Worm (Caenorhabditis elegans) whole organism, L2 larva: ENCODE measurements around the gene F35A5.8.

Source experiments
- C34F6.9 ChIP-seq: fragments of 150-350 bp; optimal IDR thresholded peaks from 2 replicates; lab custom pipeline; 2014; ENCODE audit warnings: missing biosample characterization, missing genetic modification characterization
- F13H6.1 ChIP-seq: sonication (generic microtip); optimal IDR thresholded peaks from 2 replicates; lab custom pipeline; 2016; ENCODE audit warnings: missing genetic modification characterization, missing compliant biosample characterization
- R02D3.7 ChIP-seq: fragments of 150-350 bp; optimal IDR thresholded peaks from 2 replicates; lab custom pipeline; 2014; ENCODE audit warnings: missing biosample characterization, missing genetic modification characterization
- Y55F3AM.14 ChIP-seq: fragments of 200-800 bp; sonication (Bioruptor generic); optimal IDR thresholded peaks from 2 replicates; lab custom pipeline; 2018; ENCODE audit warnings: mild to moderate bottlenecking, missing genetic modification characterization, missing compliant biosample characterization
- ZK546.5 ChIP-seq: sonication (generic microtip); optimal IDR thresholded peaks from 2 replicates; lab custom pipeline; 2017; ENCODE audit warnings: missing biosample characterization, missing genetic modification characterization
- alr-1 ChIP-seq: fragments of 150-350 bp; optimal IDR thresholded peaks from 2 replicates; lab custom pipeline; 2014; ENCODE audit warnings: missing biosample characterization, missing genetic modification characterization
- aly-2 ChIP-seq: fragments of 150-350 bp; optimal IDR thresholded peaks from 2 replicates; lab custom pipeline; 2014; ENCODE audit warnings: missing biosample characterization, missing genetic modification characterization
- ama-1 ChIP-seq: fragments of 150-350 bp; optimal IDR thresholded peaks from 2 replicates; lab custom pipeline; 2018; ENCODE audit warnings: inconsistent platforms
- blmp-1 ChIP-seq: sonication (generic microtip); optimal IDR thresholded peaks from 2 replicates; lab custom pipeline; 2017; ENCODE audit warnings: missing genetic modification characterization, mild to moderate bottlenecking, missing compliant biosample characterization, antibody characterized with exemption, moderate library complexity; ENCODE audit not compliant: insufficient read depth
- ceh-16 ChIP-seq: fragments of 150-350 bp; optimal IDR thresholded peaks from 2 replicates; lab custom pipeline; 2014; ENCODE audit warnings: missing biosample characterization, missing genetic modification characterization
- ceh-82 ChIP-seq: fragments of 150-350 bp; optimal IDR thresholded peaks from 2 replicates; lab custom pipeline; 2014; ENCODE audit warnings: missing biosample characterization, missing genetic modification characterization
- crh-2 ChIP-seq: sonication (generic microtip); optimal IDR thresholded peaks from 2 replicates; lab custom pipeline; 2017; ENCODE audit warnings: missing biosample characterization, missing genetic modification characterization
- dmd-4 ChIP-seq: sonication (generic microtip); optimal IDR thresholded peaks from 2 replicates; lab custom pipeline; 2017; ENCODE audit warnings: missing biosample characterization, missing genetic modification characterization
- egl-27 ChIP-seq: sonication (generic microtip); optimal IDR thresholded peaks from 3 replicates; lab custom pipeline; 2017; ENCODE audit warnings: missing biosample characterization, missing genetic modification reagents, missing genetic modification characterization
- elt-1 ChIP-seq: fragments of 150-350 bp; optimal IDR thresholded peaks from 2 replicates; lab custom pipeline; 2014; ENCODE audit warnings: missing biosample characterization, missing genetic modification characterization
- elt-3 ChIP-seq: sonication (generic microtip); optimal IDR thresholded peaks from 2 replicates; lab custom pipeline; 2017; ENCODE audit warnings: missing biosample characterization, missing genetic modification characterization
- fos-1 ChIP-seq: fragments of 150-350 bp; optimal IDR thresholded peaks from 2 replicates; lab custom pipeline; 2014; ENCODE audit warnings: missing biosample characterization, missing genetic modification characterization
- gmeb-1 ChIP-seq: fragments of 150-350 bp; optimal IDR thresholded peaks from 2 replicates; lab custom pipeline; 2014; ENCODE audit warnings: missing biosample characterization, missing genetic modification characterization
- lin-11 ChIP-seq: fragments of 150-350 bp; sonication (generic microtip); optimal IDR thresholded peaks from 2 replicates; lab custom pipeline; 2014; ENCODE audit warnings: missing biosample characterization, missing genetic modification characterization, inconsistent platforms, mixed read lengths
- lin-13 ChIP-seq: fragments of 150-350 bp; optimal IDR thresholded peaks from 2 replicates; lab custom pipeline; 2014; ENCODE audit warnings: missing biosample characterization, missing genetic modification reagents, missing genetic modification characterization
- lin-39 ChIP-seq: fragments of 150-350 bp; optimal IDR thresholded peaks from 2 replicates; lab custom pipeline; 2014; ENCODE audit warnings: missing biosample characterization, missing genetic modification reagents, missing genetic modification characterization
- lsy-2 ChIP-seq, 2 experiments: fragments of 150-350 bp in 1 of 2; sonication (generic microtip) in 1 of 2; optimal IDR thresholded peaks; 2 replicates each; lab custom pipeline; 2014 to 2017; ENCODE audit warnings: missing biosample characterization in 2 of 2, missing genetic modification characterization in 2 of 2
- mab-5 ChIP-seq: fragments of 150-350 bp; optimal IDR thresholded peaks from 2 replicates; lab custom pipeline; 2014; ENCODE audit warnings: missing biosample characterization, missing genetic modification characterization
- mbf-1 ChIP-seq: sonication (generic microtip); optimal IDR thresholded peaks from 2 replicates; lab custom pipeline; 2017; ENCODE audit warnings: missing biosample characterization, missing genetic modification characterization
- mdl-1 ChIP-seq, 2 experiments: fragments of 150-350 bp in 1 of 2; sonication (generic microtip) in 1 of 2; optimal IDR thresholded peaks; 2 replicates each; lab custom pipeline; 2017; ENCODE audit warnings: missing biosample characterization in 2 of 2, missing genetic modification characterization in 2 of 2
- nhr-10 ChIP-seq: sonication (generic microtip); optimal IDR thresholded peaks from 2 replicates; lab custom pipeline; 2017; ENCODE audit warnings: missing biosample characterization, missing genetic modification characterization
- nhr-11 ChIP-seq: fragments of 150-350 bp; optimal IDR thresholded peaks from 2 replicates; lab custom pipeline; 2014; ENCODE audit warnings: missing biosample characterization, missing genetic modification characterization
- nhr-12 ChIP-seq: fragments of 150-350 bp; optimal IDR thresholded peaks from 2 replicates; lab custom pipeline; 2014; ENCODE audit warnings: missing biosample characterization, missing genetic modification characterization
- nhr-129 ChIP-seq: fragments of 150-350 bp; optimal IDR thresholded peaks from 2 replicates; lab custom pipeline; 2014; ENCODE audit warnings: missing biosample characterization, missing genetic modification characterization
- nhr-21 ChIP-seq: fragments of 150-350 bp; optimal IDR thresholded peaks from 2 replicates; lab custom pipeline; 2014; ENCODE audit warnings: missing biosample characterization, missing genetic modification characterization
- nhr-23 ChIP-seq: fragments of 150-350 bp; optimal IDR thresholded peaks from 2 replicates; lab custom pipeline; 2014; ENCODE audit warnings: missing biosample characterization, missing genetic modification reagents, missing genetic modification characterization
- nhr-237 ChIP-seq: fragments of 150-350 bp; optimal IDR thresholded peaks from 2 replicates; lab custom pipeline; 2014; ENCODE audit warnings: missing biosample characterization, missing genetic modification characterization
- nhr-25 ChIP-seq: fragments of 150-350 bp; sonication (generic microtip); optimal IDR thresholded peaks from 3 replicates; lab custom pipeline; 2014; ENCODE audit warnings: missing biosample characterization, missing genetic modification characterization
- nhr-6 ChIP-seq: fragments of 150-350 bp; optimal IDR thresholded peaks from 2 replicates; lab custom pipeline; 2014; ENCODE audit warnings: missing biosample characterization, missing genetic modification characterization
- nhr-77 ChIP-seq: fragments of 150-350 bp; optimal IDR thresholded peaks from 2 replicates; lab custom pipeline; 2014; ENCODE audit warnings: missing biosample characterization, missing genetic modification characterization
- peb-1 ChIP-seq: fragments of 150-350 bp; optimal IDR thresholded peaks from 2 replicates; lab custom pipeline; 2014; ENCODE audit warnings: missing biosample characterization, missing genetic modification characterization
- sem-4 ChIP-seq: fragments of 150-350 bp; optimal IDR thresholded peaks from 2 replicates; lab custom pipeline; 2014; ENCODE audit warnings: missing biosample characterization, missing genetic modification reagents, missing genetic modification characterization
- skn-1 ChIP-seq: sonication (generic microtip); optimal IDR thresholded peaks from 2 replicates; lab custom pipeline; 2017; ENCODE audit warnings: missing biosample characterization, missing genetic modification characterization
- sma-3 ChIP-seq: sonication (generic microtip); optimal IDR thresholded peaks from 2 replicates; lab custom pipeline; 2016; ENCODE audit warnings: missing genetic modification reagents, missing genetic modification characterization, missing compliant biosample characterization
- sma-9 ChIP-seq, 2 experiments: fragments of 150-350 bp in 1 of 2; sonication (generic microtip) in 1 of 2; optimal IDR thresholded peaks; 2 replicates each; lab custom pipeline; 2014 to 2016; ENCODE audit warnings: missing genetic modification characterization in 2 of 2, mild to moderate bottlenecking in 1 of 2, missing biosample characterization in 1 of 2, missing compliant biosample characterization in 1 of 2, missing genetic modification reagents in 1 of 2, moderate library complexity in 1 of 2
- snpc-4 ChIP-seq: fragments of 150-350 bp; optimal IDR thresholded peaks from 2 replicates; lab custom pipeline; 2014; ENCODE audit warnings: missing biosample characterization, missing genetic modification characterization
- unc-55 ChIP-seq: fragments of 150-350 bp; sonication (generic microtip); optimal IDR thresholded peaks from 3 replicates; lab custom pipeline; 2014; ENCODE audit warnings: missing biosample characterization, missing genetic modification reagents, missing genetic modification characterization
- unc-62 ChIP-seq: fragments of 150-350 bp; optimal IDR thresholded peaks from 2 replicates; lab custom pipeline; 2014; ENCODE audit warnings: missing biosample characterization, missing genetic modification reagents, missing genetic modification characterization
- zag-1 ChIP-seq: fragments of 150-350 bp; optimal IDR thresholded peaks from 2 replicates; lab custom pipeline; 2014; ENCODE audit warnings: missing biosample characterization, missing genetic modification characterization
- ztf-1 ChIP-seq: fragments of 200-800 bp; sonication (Bioruptor generic); conservative IDR thresholded peaks from 2 replicates; pipeline ENCODE4 v1.3.6; 2022; ENCODE audit warnings: missing genetic modification characterization, missing compliant biosample characterization
- ztf-11 ChIP-seq: sonication (generic microtip); optimal IDR thresholded peaks from 2 replicates; lab custom pipeline; 2017; ENCODE audit warnings: missing biosample characterization, missing genetic modification characterization
- ztf-4 ChIP-seq: fragments of 150-350 bp; optimal IDR thresholded peaks from 2 replicates; lab custom pipeline; 2014; ENCODE audit warnings: missing biosample characterization, missing genetic modification characterization

Gene F35A5.8

ce11 chrX:3835632-3836031 is 32.4 kb upstream of the F35A5.8 start:
- no peak for TF ChIP-seq dmd-4
- peak; percentile 38 for TF ChIP-seq nhr-25

- no peak for TF ChIP-seq nhr-77
- peak; percentile 14 for TF ChIP-seq egl-27 (tag; lab: Kevin White, UChicago)
- no peak for TF ChIP-seq nhr-237 (tag; lab: Kevin White, UChicago)
- peak; percentile 54 for TF ChIP-seq F13H6.1
- TF ChIP-seq nhr-129: peak; percentile 24
- no peak for TF ChIP-seq skn-1
- peak; percentile 39 for TF ChIP-seq sma-9 (GFP tag; optimal IDR thresholded peaks at IDR 0.05; lab: Kevin White, UChicago)
- TF ChIP-seq sma-9 (tag; optimal IDR thresholded peaks at IDR 0.05; lab: Kevin White, UChicago): no peak
- TF ChIP-seq, all 48 proteins: peak for 4
Observed at ce11 chrX:3833964-3834840, 30.9 kb upstream of the F35A5.8 start.

- TF ChIP-seq nhr-6 (tag; lab: Kevin White, UChicago) (no peak), alr-1 (tag; lab: Kevin White, UChicago) (no peak), nhr-237 (tag; lab: Kevin White, UChicago) (no peak), F13H6.1 (peak; percentile 47), R02D3.7 (tag; lab: Kevin White, UChicago) (no peak), mab-5 (no peak), elt-3 (tag; lab: Kevin White, UChicago) (no peak), skn-1 (no peak), peb-1 (tag; lab: Kevin White, UChicago) (no peak), lin-13 (GFP tag; lab: Kevin White, UChicago) (no peak), elt-1 (tag; lab: Kevin White, UChicago) (no peak), ztf-4 (tag; lab: Kevin White, UChicago) (no peak), lin-11 (tag; lab: Kevin White, UChicago) (no peak), ceh-82 (tag; lab: Kevin White, UChicago) (no peak), nhr-23 (tag; lab: Kevin White, UChicago) (no peak), nhr-10 (no peak), unc-62 (GFP tag; lab: Kevin White, UChicago) (no peak), blmp-1 (tag; lab: Kevin White, UChicago) (no peak), zag-1 (no peak), snpc-4 (tag; lab: Kevin White, UChicago) (no peak), lsy-2 (tag; optimal IDR thresholded peaks at IDR 0.05; lab: Kevin White, UChicago) (peak in 1 of 2 experiments; percentile 46), sem-4 (no peak), fos-1 (tag; lab: Kevin White, UChicago) (peak; percentile 47), C34F6.9 (tag; lab: Kevin White, UChicago) (peak; percentile 19), ama-1 (lab: Kevin White, UChicago) (peak; percentile 52), dmd-4 (no peak), gmeb-1 (tag; lab: Kevin White, UChicago) (peak; percentile 47), egl-27 (tag; lab: Kevin White, UChicago) (peak; percentile 18), ztf-1 (GFP tag; lab: Robert Waterston, UW) (no peak), ZK546.5 (tag; lab: Kevin White, UChicago) (no peak), nhr-77 (no peak), mbf-1 (no peak), sma-3 (GFP tag; lab: Kevin White, UChicago) (peak; percentile 48), lin-39 (no peak), nhr-25 (peak; percentile 52), crh-2 (peak; percentile 87), nhr-12 (tag; lab: Kevin White, UChicago) (no peak), Y55F3AM.14 (GFP tag; lab: Kevin White, UChicago) (no peak), aly-2 (tag; lab: Kevin White, UChicago) (no peak), nhr-11 (tag; lab: Kevin White, UChicago) (no peak), ceh-16 (no peak), ztf-11 (tag; lab: Kevin White, UChicago) (no peak), nhr-129 (peak; percentile 54), unc-55 (GFP tag; lab: Kevin White, UChicago) (no peak), sma-9 (GFP tag; optimal IDR thresholded peaks at IDR 0.05; lab: Kevin White, UChicago) (peak; percentile 68), sma-9 (tag; optimal IDR thresholded peaks at IDR 0.05; lab: Kevin White, UChicago) (no peak), nhr-21 (tag; lab: Kevin White, UChicago) (no peak), mdl-1 (tag; optimal IDR thresholded peaks at IDR 0.05; lab: Kevin White, UChicago) (no peak)
Observed at ce11 chrX:3832059-3832641, 28.9 kb upstream of the F35A5.8 start.
